Worm (Caenorhabditis elegans) whole organism, L2 larva: ENCODE measurements around the gene C53D6.7.

Experiments used
- ceh-16 ChIP-seq: fragments of 150-350 bp; optimal IDR thresholded peaks from 2 replicates; lab custom pipeline; 2014; ENCODE audit warnings: missing biosample characterization, missing genetic modification characterization
- ceh-82 ChIP-seq: fragments of 150-350 bp; optimal IDR thresholded peaks from 2 replicates; lab custom pipeline; 2014; ENCODE audit warnings: missing biosample characterization, missing genetic modification characterization
- gmeb-1 ChIP-seq: fragments of 150-350 bp; optimal IDR thresholded peaks from 2 replicates; lab custom pipeline; 2014; ENCODE audit warnings: missing biosample characterization, missing genetic modification characterization

DNA sequence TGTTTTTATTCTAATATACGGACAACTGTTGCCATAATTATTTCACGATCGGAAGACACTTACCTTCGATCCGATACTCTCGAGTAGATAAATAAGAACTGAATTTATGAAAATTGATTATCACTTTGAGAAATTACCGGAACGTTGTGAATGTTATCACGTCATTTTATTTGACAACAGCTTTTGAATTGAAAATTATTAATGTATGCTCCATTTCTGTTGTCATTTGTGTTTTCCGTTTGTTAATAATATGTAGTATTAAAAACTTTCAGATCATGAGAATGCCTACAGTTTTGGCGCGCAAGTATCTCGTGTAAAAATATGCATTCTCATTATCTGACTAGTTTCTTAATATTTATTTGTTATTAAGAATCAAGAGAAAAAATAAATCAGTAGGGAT, 2.6 kb downstream of the C53D6.7 start, which contains the start of gene C53D6.10:
- TF ChIP-seq ceh-16 (tag; lab: Kevin White, UChicago) = no peak
- TF ChIP-seq ceh-82 (tag; lab: Kevin White, UChicago) = no peak
- no peak for TF ChIP-seq gmeb-1 (tag; lab: Kevin White, UChicago)
